Fruit fly (Drosophila melanogaster): ENCODE measurements around the gene Ipp.

Ipp gene

DNA sequence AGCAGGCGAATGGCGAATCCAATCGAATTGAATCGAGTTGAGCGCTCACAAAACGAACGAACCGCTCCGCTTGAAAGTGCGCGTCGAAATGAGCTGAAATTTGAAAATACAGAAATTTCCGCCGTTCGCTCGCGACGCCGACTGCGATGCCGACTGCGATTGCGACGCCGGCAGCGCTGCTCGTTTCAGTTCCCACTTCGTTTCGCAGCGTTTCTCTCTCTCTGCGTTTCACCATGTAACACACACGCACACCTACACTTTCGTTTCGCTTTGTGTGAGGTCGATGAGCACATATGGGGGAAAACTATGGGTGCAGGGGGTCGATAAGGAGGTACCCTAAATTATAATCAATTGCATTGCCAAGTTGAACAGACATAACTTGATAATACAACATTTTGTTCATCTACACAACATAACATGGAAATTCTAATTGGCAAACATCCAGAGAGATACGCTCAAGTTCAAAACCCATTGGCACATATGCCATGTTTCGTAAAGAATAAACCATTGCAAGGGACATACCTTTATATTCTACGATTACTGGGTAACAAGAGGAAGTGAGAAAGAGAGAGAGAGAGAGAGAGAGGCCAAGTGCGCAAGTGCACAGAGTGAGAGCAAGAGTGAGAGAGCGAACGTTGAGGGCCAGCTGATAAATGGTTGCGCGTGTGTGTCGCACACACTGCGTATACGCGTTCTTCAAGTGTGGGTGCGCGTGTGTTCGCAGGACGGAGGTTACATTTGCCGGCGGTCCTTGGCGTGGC is 24.9 kb downstream of the Ipp start (continued):
- TF ChIP-seq CG9797 (GFP tag; optimal IDR thresholded peaks at IDR 0.05) (peak; percentile 21), cad (GFP tag; optimal IDR thresholded peaks at IDR 0.05) (no peak), nmo (GFP tag; optimal IDR thresholded peaks at IDR 0.05) (peak; percentile 93), CG7987 (GFP tag; optimal IDR thresholded peaks at IDR 0.05) (peak; percentile 87), CG6854 (GFP tag; optimal IDR thresholded peaks at IDR 0.05) (peak; percentile 88), Fer2 (tag; optimal IDR thresholded peaks at IDR 0.05) (peak; percentile 74), Atf6 (GFP tag; IDR thresholded peaks at IDR 0.05) (peak; percentile 87), esg (GFP tag; conservative IDR thresholded peaks at IDR 0.05) (peak; percentile 90), Neu2 (GFP tag; optimal IDR thresholded peaks at IDR 0.05; ENCODE audit: borderline replicate concordance) (peak; percentile 42), ATbp (GFP tag; optimal IDR thresholded peaks at IDR 0.05) (peak; percentile 90), Hr3 (GFP tag; optimal IDR thresholded peaks at IDR 0.05) (peak; percentile 95), unc-4 (GFP tag; IDR thresholded peaks at IDR 0.05; ENCODE audit: partially characterized antibody) (no peak; the same call in 1 of the 2 replicates), disco-r (GFP tag; optimal IDR thresholded peaks at IDR 0.05) (peak; percentile 88), btn (GFP tag; optimal IDR thresholded peaks at IDR 0.05) (peak; percentile 84), CG5245 (GFP tag; optimal IDR thresholded peaks at IDR 0.05) (peak; percentile 85), CG9437 (GFP tag; optimal IDR thresholded peaks at IDR 0.05) (peak; percentile 85), CG9817 (tag; optimal IDR thresholded peaks at IDR 0.05) (peak; percentile 86), CG10543 (GFP tag; optimal IDR thresholded peaks at IDR 0.05) (peak; percentile 93), CG6272 (GFP tag; IDR thresholded peaks at IDR 0.05) (peak; percentile 78), Rx (GFP tag; IDR thresholded peaks at IDR 0.05) (peak; percentile 79), Scr (GFP tag; IDR thresholded peaks at IDR 0.05; ENCODE audit: partially characterized antibody) (peak; percentile 30; the same call in 1 of the 2 replicates), HmgD (GFP tag; optimal IDR thresholded peaks at IDR 0.05) (peak; percentile 94), CG7357 (GFP tag; IDR thresholded peaks at IDR 0.05) (peak; percentile 83), CG4707 (GFP tag; optimal IDR thresholded peaks at IDR 0.05) (peak; percentile 79), Atf-2 (GFP tag; optimal IDR thresholded peaks at IDR 0.05) (peak; percentile 91), lilli (GFP tag; optimal IDR thresholded peaks at IDR 0.05) (peak; percentile 95), CG10209 (GFP tag; optimal IDR thresholded peaks at IDR 0.05) (peak; percentile 95), NK7.1 (GFP tag; optimal IDR thresholded peaks at IDR 0.05) (peak; percentile 81), CG2712 (tag; optimal IDR thresholded peaks at IDR 0.05) (peak; percentile 96), bcd (GFP tag; optimal IDR thresholded peaks at IDR 0.05) (peak; percentile 94), CG31441 (GFP tag; IDR thresholded peaks at IDR 0.05) (peak; percentile 91), GATAe (GFP tag; conservative IDR thresholded peaks at IDR 0.05) (peak; percentile 77), sisA (GFP tag; IDR thresholded peaks at IDR 0.05) (peak; percentile 89), z (GFP tag; IDR thresholded peaks at IDR 0.05) (peak; percentile 58; the same call in 2 of the 3 replicates), Trl (optimal IDR thresholded peaks at IDR 0.05) (peak; percentile 96 to 98), Trl (GFP tag; optimal IDR thresholded peaks at IDR 0.05) (peak; percentile 94), D19B (GFP tag; optimal IDR thresholded peaks at IDR 0.05) (peak; percentile 100), Hand (GFP tag; optimal IDR thresholded peaks at IDR 0.05) (peak; percentile 91), sqz (GFP tag; optimal IDR thresholded peaks at IDR 0.05) (peak; percentile 80), CG17802 (tag; optimal IDR thresholded peaks at IDR 0.05) (peak; percentile 77), dimm (GFP tag; IDR thresholded peaks at IDR 0.05) (0 out of 2 replicates have a peak, but pooled peaks have one; percentile 13), chif (GFP tag; optimal IDR thresholded peaks at IDR 0.05) (peak; percentile 89 to 95), pan (optimal IDR thresholded peaks at IDR 0.05) (peak in 1 of 2 experiments; percentile 83), pan (GFP tag; optimal IDR thresholded peaks at IDR 0.05 in 1 of 2, IDR thresholded peaks at IDR 0.05 in 1 of 2) (peak; percentile 79 to 91), CG15269 (tag; optimal IDR thresholded peaks at IDR 0.05) (peak; percentile 91), B-H2 (GFP tag; optimal IDR thresholded peaks at IDR 0.05) (peak; percentile 73), CG17361 (GFP tag; IDR thresholded peaks at IDR 0.05) (peak; percentile 93), CG10565 (GFP tag; optimal IDR thresholded peaks at IDR 0.05) (peak; percentile 64), dpn (GFP tag; optimal IDR thresholded peaks at IDR 0.05) (peak; percentile 95 to 96)
